Worm (Caenorhabditis elegans): ENCODE data around the gene srsx-19.

DNA sequence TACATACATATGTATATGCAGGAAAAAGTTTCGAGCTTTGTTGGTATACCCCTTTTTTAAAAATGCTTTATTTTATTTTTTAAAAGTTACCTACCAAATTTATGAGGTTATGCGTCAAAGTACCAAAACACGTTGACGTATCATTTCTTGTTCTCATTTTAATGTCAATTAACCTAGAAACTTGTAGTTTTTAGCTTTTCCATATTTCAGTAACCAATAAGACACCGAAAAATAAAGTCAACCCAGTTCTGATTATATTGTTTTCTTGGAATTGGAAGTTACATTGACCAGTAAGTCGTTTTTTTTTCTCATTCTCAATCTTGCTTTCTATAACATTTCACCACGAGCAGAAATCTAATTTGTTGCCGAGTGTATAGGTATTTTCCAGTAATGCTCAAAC lies 49.4 kb downstream of the srsx-19 start, which contains the start of gene srw-145:
- TF ChIP-seq med-1 (GFP tag; optimal IDR thresholded peaks at IDR 0.05; ENCODE audit: insufficient read depth) (no peak), T22C8.4 (GFP tag; IDR thresholded peaks at IDR 0.05) (no peak), tab-1 (GFP tag; IDR thresholded peaks at IDR 0.05) (no peak), flt-1 (GFP tag; IDR thresholded peaks at IDR 0.05) (no peak), ztf-23 (GFP tag; IDR thresholded peaks at IDR 0.05) (no peak)
